Worm (Caenorhabditis elegans) whole organism, L4 larva: ENCODE data around the gene T19D12.5.

ENCODE experiments used
- F10B5.3 ChIP-seq: sonication (generic microtip); optimal IDR thresholded peaks from 2 replicates; lab custom pipeline; 2016; ENCODE audit warnings: mild to moderate bottlenecking, missing genetic modification characterization, missing compliant biosample characterization
- F26F4.8 ChIP-seq: fragments of 200-800 bp; sonication (Bioruptor generic); conservative IDR thresholded peaks from 2 replicates; pipeline ENCODE4 v1.3.6; 2022; ENCODE audit warnings: missing genetic modification characterization, missing compliant biosample characterization
- T20F7.1 ChIP-seq: fragments of 200-800 bp; sonication (Bioruptor generic); optimal IDR thresholded peaks from 2 replicates; lab custom pipeline; 2018; ENCODE audit warnings: mild to moderate bottlenecking, missing genetic modification characterization, missing compliant biosample characterization
- T26A8.4 ChIP-seq: fragments of 200-800 bp; sonication (Bioruptor generic); IDR thresholded peaks from 2 replicates; pipeline ENCODE4 v1.3.6; 2022; ENCODE audit warnings: missing genetic modification characterization, missing compliant biosample characterization
- Y105C5A.15 ChIP-seq: fragments of 200-800 bp; sonication (Bioruptor generic); IDR thresholded peaks from 2 replicates; pipeline ENCODE4 v1.3.6; 2022; ENCODE audit warnings: missing genetic modification characterization, missing compliant biosample characterization
- Y48G9A.11 ChIP-seq: fragments of 200-800 bp; sonication (Bioruptor generic); IDR thresholded peaks from 2 replicates; pipeline ENCODE4 v1.3.6; 2022; ENCODE audit warnings: missing genetic modification reagents, missing genetic modification characterization, missing compliant biosample characterization
- Y75B8A.6 ChIP-seq: fragments of 200-800 bp; sonication (Bioruptor generic); IDR thresholded peaks from 2 replicates; pipeline ENCODE4 v1.3.6; 2022; ENCODE audit warnings: missing genetic modification reagents, missing genetic modification characterization, missing compliant biosample characterization
- ZK337.2 ChIP-seq: fragments of 200-800 bp; sonication (Bioruptor generic); IDR thresholded peaks from 2 replicates; pipeline ENCODE4 v1.3.6; 2022; ENCODE audit warnings: missing genetic modification reagents, missing genetic modification characterization, missing compliant biosample characterization
- aly-2 ChIP-seq: sonication (generic microtip); optimal IDR thresholded peaks from 2 replicates; lab custom pipeline; 2018; ENCODE audit warnings: missing biosample characterization, missing genetic modification characterization
- attf-4 ChIP-seq: sonication (generic microtip); optimal IDR thresholded peaks from 3 replicates; lab custom pipeline; 2017; ENCODE audit warnings: missing biosample characterization, missing genetic modification characterization
- ceh-44 ChIP-seq: fragments of 200-800 bp; sonication (Bioruptor generic); IDR thresholded peaks from 2 replicates; pipeline ENCODE4 v1.3.6; 2022; ENCODE audit warnings: missing genetic modification reagents, missing genetic modification characterization, missing compliant biosample characterization
- ceh-62 ChIP-seq: sonication (generic microtip); optimal IDR thresholded peaks from 2 replicates; lab custom pipeline; 2017; ENCODE audit warnings: missing biosample characterization, missing genetic modification characterization
- ceh-82 ChIP-seq: sonication (generic microtip); optimal IDR thresholded peaks from 2 replicates; lab custom pipeline; 2017; ENCODE audit warnings: missing biosample characterization, missing genetic modification characterization
- ces-1 ChIP-seq: fragments of 150-350 bp; sonication (generic microtip); optimal IDR thresholded peaks from 4 replicates; lab custom pipeline; 2014; ENCODE audit warnings: missing biosample characterization, missing genetic modification reagents, missing genetic modification characterization
- cey-2 ChIP-seq: sonication (generic microtip); optimal IDR thresholded peaks from 3 replicates; lab custom pipeline; 2017; ENCODE audit warnings: missing genetic modification characterization, mild to moderate bottlenecking, missing compliant biosample characterization, antibody characterized with exemption, borderline replicate concordance; ENCODE audit not compliant: insufficient read depth
- ctbp-1 ChIP-seq: fragments of 200-800 bp; sonication (Bioruptor generic); IDR thresholded peaks from 2 replicates; pipeline ENCODE4 v1.3.6; 2022; ENCODE audit warnings: missing genetic modification reagents, missing genetic modification characterization, missing compliant biosample characterization
- daf-12 ChIP-seq: fragments of 150-350 bp; optimal IDR thresholded peaks from 2 replicates; lab custom pipeline; 2014; ENCODE audit warnings: missing biosample characterization, missing genetic modification reagents, missing genetic modification characterization
- daf-16 ChIP-seq, 3 experiments: sonication (generic microtip); optimal IDR thresholded peaks; 2 replicates each; lab custom pipeline; 2016 to 2017; ENCODE audit warnings: missing genetic modification characterization in 3 of 3, missing genetic modification reagents in 3 of 3, mild to moderate bottlenecking in 2 of 3, missing compliant biosample characterization in 2 of 3, missing biosample characterization in 1 of 3, moderate library complexity in 1 of 3
- daf-8 ChIP-seq: fragments of 200-800 bp; sonication (Bioruptor generic); IDR thresholded peaks from 2 replicates; pipeline ENCODE4 v1.3.6; 2022; ENCODE audit warnings: missing genetic modification characterization, missing compliant biosample characterization
- dve-1 ChIP-seq: sonication (generic microtip); optimal IDR thresholded peaks from 2 replicates; lab custom pipeline; 2017; ENCODE audit warnings: antibody characterized with exemption, mild to moderate bottlenecking, missing genetic modification characterization, missing compliant biosample characterization; ENCODE audit not compliant: insufficient read depth
- fos-1 ChIP-seq: fragments of 150-350 bp; optimal IDR thresholded peaks from 2 replicates; lab custom pipeline; 2014; ENCODE audit warnings: missing biosample characterization, missing genetic modification characterization
- gei-8 ChIP-seq: fragments of 200-800 bp; sonication (Bioruptor generic); optimal IDR thresholded peaks from 2 replicates; lab custom pipeline; 2018; ENCODE audit warnings: mild to moderate bottlenecking, missing genetic modification characterization, missing compliant biosample characterization
- hlh-11 ChIP-seq: fragments of 200-800 bp; sonication (Bioruptor generic); optimal IDR thresholded peaks from 2 replicates; lab custom pipeline; 2018; ENCODE audit warnings: mild to moderate bottlenecking, missing genetic modification characterization, missing compliant biosample characterization
- hlh-30 ChIP-seq: sonication (generic microtip); optimal IDR thresholded peaks from 2 replicates; lab custom pipeline; 2017; ENCODE audit warnings: antibody characterized with exemption, mild to moderate bottlenecking, missing genetic modification characterization, missing compliant biosample characterization; ENCODE audit not compliant: insufficient read depth
- lin-13 ChIP-seq: fragments of 150-350 bp; optimal IDR thresholded peaks from 2 replicates; lab custom pipeline; 2014; ENCODE audit warnings: missing biosample characterization, missing genetic modification reagents, missing genetic modification characterization
- lin-15B ChIP-seq: fragments of 150-350 bp; sonication (generic microtip); optimal IDR thresholded peaks from 3 replicates; lab custom pipeline; 2014; ENCODE audit warnings: missing biosample characterization, missing genetic modification characterization
- lin-38 ChIP-seq: fragments of 200-800 bp; sonication (Bioruptor generic); IDR thresholded peaks from 2 replicates; pipeline ENCODE4 v1.3.6; 2022; ENCODE audit warnings: missing genetic modification reagents, missing genetic modification characterization, missing compliant biosample characterization
- nhr-10 ChIP-seq: fragments of 150-350 bp; optimal IDR thresholded peaks from 2 replicates; lab custom pipeline; 2014; ENCODE audit warnings: missing biosample characterization, missing genetic modification characterization
- nhr-102 ChIP-seq: sonication (generic microtip); optimal IDR thresholded peaks from 2 replicates; lab custom pipeline; 2016; ENCODE audit warnings: mild to moderate bottlenecking, missing genetic modification characterization, moderate library complexity, missing compliant biosample characterization
- nhr-111 ChIP-seq: fragments of 200-800 bp; sonication (Bioruptor generic); optimal IDR thresholded peaks from 2 replicates; lab custom pipeline; 2018; ENCODE audit warnings: mild to moderate bottlenecking, missing genetic modification characterization, missing compliant biosample characterization
- nhr-25 ChIP-seq: sonication (generic microtip); optimal IDR thresholded peaks from 2 replicates; lab custom pipeline; 2017; ENCODE audit warnings: missing genetic modification characterization, mild to moderate bottlenecking, missing compliant biosample characterization, antibody characterized with exemption, moderate library complexity, borderline replicate concordance; ENCODE audit not compliant: insufficient read depth
- nhr-42 ChIP-seq: fragments of 200-800 bp; sonication (Bioruptor generic); IDR thresholded peaks from 2 replicates; pipeline ENCODE4 v1.3.6; 2022; ENCODE audit warnings: missing genetic modification characterization, missing compliant biosample characterization
- nhr-6 ChIP-seq: fragments of 150-350 bp; optimal IDR thresholded peaks from 2 replicates; lab custom pipeline; 2014; ENCODE audit warnings: missing biosample characterization, missing genetic modification characterization
- nhr-77 ChIP-seq: fragments of 150-350 bp; optimal IDR thresholded peaks from 2 replicates; lab custom pipeline; 2014; ENCODE audit warnings: missing biosample characterization, missing genetic modification characterization
- pha-4 ChIP-seq, 2 experiments: fragments of 150-350 bp in 1 of 2; fragments of 200-800 bp in 1 of 2; sonication (Bioruptor generic) in 1 of 2; IDR thresholded peaks in 1 of 2; optimal IDR thresholded peaks in 1 of 2; 2 replicates each; pipeline versions ENCODE4 v1.3.6 to Lab custom; 2014 to 2022; ENCODE audit warnings: missing genetic modification characterization in 2 of 2, missing genetic modification reagents in 2 of 2, missing biosample characterization in 1 of 2, missing compliant biosample characterization in 1 of 2
- pqm-1 ChIP-seq: sonication (generic microtip); optimal IDR thresholded peaks from 2 replicates; lab custom pipeline; 2017; ENCODE audit warnings: missing biosample characterization, missing genetic modification characterization
- rbr-2 ChIP-seq: sonication (generic microtip); optimal IDR thresholded peaks from 2 replicates; lab custom pipeline; 2016; ENCODE audit warnings: missing genotype, missing genetic modification characterization, missing compliant biosample characterization
- saeg-2 ChIP-seq: fragments of 200-800 bp; sonication (Bioruptor generic); IDR thresholded peaks from 2 replicates; pipeline ENCODE4 v1.3.6; 2022; ENCODE audit warnings: missing genetic modification reagents, missing genetic modification characterization, missing compliant biosample characterization
- set-16 ChIP-seq: fragments of 200-800 bp; sonication (Bioruptor generic); IDR thresholded peaks from 2 replicates; pipeline ENCODE4 v1.3.6; 2022; ENCODE audit warnings: missing genetic modification reagents, missing genetic modification characterization, missing compliant biosample characterization
- snpc-1.2 ChIP-seq: fragments of 200-800 bp; sonication (Bioruptor generic); IDR thresholded peaks from 2 replicates; pipeline ENCODE4 v1.3.6; 2022; ENCODE audit warnings: missing genetic modification reagents, missing genetic modification characterization, missing compliant biosample characterization
- snpc-4 ChIP-seq: fragments of 150-350 bp; optimal IDR thresholded peaks from 2 replicates; lab custom pipeline; 2014; ENCODE audit warnings: missing biosample characterization, missing genetic modification characterization
- spr-1 ChIP-seq: sonication (generic microtip); optimal IDR thresholded peaks from 2 replicates; lab custom pipeline; 2016; ENCODE audit warnings: mild to moderate bottlenecking, missing genetic modification characterization, missing compliant biosample characterization
- vab-7 ChIP-seq: fragments of 200-800 bp; sonication (Bioruptor generic); IDR thresholded peaks from 2 replicates; pipeline ENCODE4 v1.3.6; 2022; ENCODE audit warnings: missing genetic modification reagents, missing genetic modification characterization, missing compliant biosample characterization
- zfp-2 ChIP-seq: sonication (generic microtip); optimal IDR thresholded peaks from 2 replicates; lab custom pipeline; 2016; ENCODE audit warnings: mild to moderate bottlenecking, missing genetic modification characterization, missing compliant biosample characterization
- zfp-3 ChIP-seq: fragments of 200-800 bp; sonication (Bioruptor generic); conservative IDR thresholded peaks from 2 replicates; pipeline ENCODE4 v1.3.6; 2022; ENCODE audit warnings: missing genetic modification reagents, missing genetic modification characterization, missing compliant biosample characterization

T19D12.5 gene

ce11 chrII:6588605-6589292 lies 47.3 kb downstream of the T19D12.5 start, which contains the start of gene icd-1 (continued):
- TF ChIP-seq snpc-1.2 (GFP tag; lab: Robert Waterston, UW) = peak; percentile 64
- TF ChIP-seq aly-2 (tag; lab: Kevin White, UChicago) = peak; percentile 6
- peak; percentile 89 for TF ChIP-seq ctbp-1 (GFP tag; lab: Robert Waterston, UW)
- peak; percentile 38; the same call in 1 of the 2 replicates for TF ChIP-seq set-16 (GFP tag; lab: Robert Waterston, UW)
- TF ChIP-seq gei-8 = peak; percentile 59
- TF ChIP-seq F10B5.3 (tag; lab: Kevin White, UChicago) = peak; percentile 69

ce11 chrII:6587264-6587870 lies 48.7 kb downstream of the T19D12.5 start, which contains the start of gene C56C10.7:
Gene C56C10.7 (minus strand): TSS chrII:6587575.
- TF ChIP-seq spr-1 = peak; percentile 10
- TF ChIP-seq nhr-6 (tag; lab: Kevin White, UChicago) = no peak
- no peak for TF ChIP-seq lin-15B (tag; lab: Kevin White, UChicago)
- TF ChIP-seq hlh-11 (tag; lab: Kevin White, UChicago) = no peak
- peak; percentile 74 for TF ChIP-seq lin-38 (GFP tag; lab: Robert Waterston, UW)
- peak; percentile 58 for TF ChIP-seq nhr-102 (tag; lab: Kevin White, UChicago)
- TF ChIP-seq daf-8 = no peak
- no peak for TF ChIP-seq rbr-2 (tag; lab: Kevin White, UChicago)
- TF ChIP-seq T26A8.4 (GFP tag; lab: Robert Waterston, UW) = peak; percentile 40; the same call in 1 of the 2 replicates
- TF ChIP-seq daf-16 (GFP tag; optimal IDR thresholded peaks at IDR 0.05; lab: Kevin White, UChicago) = no peak
- TF ChIP-seq daf-16 (tag; optimal IDR thresholded peaks at IDR 0.05; lab: Kevin White, UChicago) = peak; percentile 14
- TF ChIP-seq Y105C5A.15 = no peak
- TF ChIP-seq pha-4 (GFP tag; IDR thresholded peaks at IDR 0.05; lab: Robert Waterston, UW) = no peak; the same call in 1 of the 2 replicates
- no peak for TF ChIP-seq pha-4 (tag; optimal IDR thresholded peaks at IDR 0.05; lab: Kevin White, UChicago)
- no peak for TF ChIP-seq hlh-30 (tag; lab: Kevin White, UChicago)
- TF ChIP-seq Y75B8A.6 (GFP tag; lab: Robert Waterston, UW) = 0 out of 2 replicates have a peak, but pooled peaks have one; percentile 48
- TF ChIP-seq lin-13 = no peak
- TF ChIP-seq snpc-4 (tag; lab: Kevin White, UChicago) = no peak
- no peak for TF ChIP-seq ceh-62 (tag; lab: Kevin White, UChicago)
- no peak for TF ChIP-seq ZK337.2 (GFP tag; lab: Robert Waterston, UW)
- TF ChIP-seq fos-1 (tag; lab: Kevin White, UChicago) = no peak
- TF ChIP-seq nhr-25 = no peak
- TF ChIP-seq gei-8 = no peak
- TF ChIP-seq ces-1 (GFP tag; lab: Kevin White, UChicago) = no peak
- TF ChIP-seq nhr-111 (GFP tag; lab: Kevin White, UChicago) = peak; percentile 46
- no peak for TF ChIP-seq F26F4.8
- TF ChIP-seq zfp-3 (GFP tag; lab: Robert Waterston, UW) = no peak
- TF ChIP-seq nhr-77 (tag; lab: Kevin White, UChicago) = no peak
- peak; percentile 73 for TF ChIP-seq T20F7.1
- TF ChIP-seq attf-4 = no peak
- TF ChIP-seq pqm-1 = no peak
- TF ChIP-seq daf-12 (tag; lab: Kevin White, UChicago) = no peak
- no peak for TF ChIP-seq cey-2
- no peak for TF ChIP-seq vab-7 (GFP tag; lab: Robert Waterston, UW)
- peak; percentile 33 for TF ChIP-seq dve-1
- no peak for TF ChIP-seq nhr-42 (GFP tag; lab: Robert Waterston, UW)
- TF ChIP-seq nhr-10 = no peak
- TF ChIP-seq ctbp-1 (GFP tag; lab: Robert Waterston, UW) = peak; percentile 39; the same call in 1 of the 2 replicates
- TF ChIP-seq ceh-44 (GFP tag; lab: Robert Waterston, UW) = no peak
- TF ChIP-seq Y48G9A.11 = no peak
- no peak for TF ChIP-seq ceh-82 (tag; lab: Kevin White, UChicago)
- no peak for TF ChIP-seq zfp-2 (tag; lab: Kevin White, UChicago)
- no peak for TF ChIP-seq saeg-2 (GFP tag; lab: Robert Waterston, UW)
